Fruit fly (Drosophila melanogaster) Kc167 (cell line): ENCODE data around the gene CG14142.

Source experiments
- Sin3A ChIP-seq: fragments of >200 bp; optimal IDR thresholded peaks from 2 replicates; lab custom pipeline; 2018; ENCODE audit warnings: missing external identifiers
- insv ChIP-seq: fragments of >200 bp; optimal IDR thresholded peaks from 3 replicates; lab custom pipeline; 2018; ENCODE audit warnings: missing external identifiers
- psq ChIP-seq: fragments of >200 bp; optimal IDR thresholded peaks from 2 replicates; lab custom pipeline; 2017; ENCODE audit warnings: missing external identifiers
- ttk ChIP-seq: sonication (Bioruptor generic); optimal IDR thresholded peaks from 2 replicates; lab custom pipeline; 2017; ENCODE audit warnings: missing external identifiers

DNA sequence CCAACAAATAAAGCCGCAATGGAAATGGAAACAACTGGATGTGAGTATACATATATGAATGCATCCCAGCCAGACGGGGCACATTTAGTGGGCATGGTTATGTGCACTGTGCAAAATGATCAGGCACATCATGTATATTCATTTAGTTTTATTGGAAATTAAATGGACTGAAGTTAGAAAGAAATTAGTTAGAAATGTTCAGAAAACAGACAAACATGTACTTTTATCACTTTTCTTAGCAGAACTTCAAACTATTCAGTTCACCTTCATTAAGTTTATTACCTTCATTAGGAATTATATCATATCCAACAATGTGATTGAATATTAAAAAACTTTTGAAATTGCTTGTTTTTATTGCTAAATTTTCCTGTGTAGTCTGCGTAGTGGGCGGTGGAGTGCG lies 13.5 kb downstream of the CG14142 start:
- TF ChIP-seq insv (lab: Kevin White, UChicago) (no peak), psq (lab: Kevin White, UChicago) (no peak), ttk (lab: Kevin White, UChicago) (no peak), Sin3A (lab: Kevin White, UChicago) (no peak)
